Fruit fly (Drosophila melanogaster) whole organism, embryonic: ENCODE measurements around the gene fln.
A peak's percentile ranks its signal among the peaks of the same experiment; 100 is the strongest.

Source experiments
- Atf-2 ChIP-seq: fragments of 200-800 bp; sonication (Bioruptor generic); optimal IDR thresholded peaks from 2 replicates; lab custom pipeline; 2016; ENCODE audit warnings: missing biosample characterization, missing genetic modification characterization
- BtbVII ChIP-seq: fragments of 200-800 bp; sonication (Bioruptor generic); optimal IDR thresholded peaks from 3 replicates; lab custom pipeline; 2017; ENCODE audit warnings: missing biosample characterization, mild to moderate bottlenecking, missing genetic modification characterization
- CG10321 ChIP-seq: fragments of 200-800 bp; sonication (Bioruptor generic); IDR thresholded peaks from 2 replicates; pipeline ENCODE4 v1.3.6; 2022; ENCODE audit warnings: missing biosample characterization, missing genetic modification characterization
- CG10654 ChIP-seq: fragments of 200-800 bp; sonication (Bioruptor generic); optimal IDR thresholded peaks from 2 replicates; lab custom pipeline; 2016; ENCODE audit warnings: missing biosample characterization, missing genetic modification characterization
- CG11504 ChIP-seq: fragments of 200-800 bp; sonication (Bioruptor generic); optimal IDR thresholded peaks from 3 replicates; lab custom pipeline; 2019; ENCODE audit warnings: missing biosample characterization, mild to moderate bottlenecking, missing genetic modification characterization, moderate library complexity
- CG12391 ChIP-seq: fragments of 200-800 bp; sonication (Bioruptor generic); optimal IDR thresholded peaks from 3 replicates; lab custom pipeline; 2018; ENCODE audit warnings: missing biosample characterization, mild to moderate bottlenecking, missing genetic modification characterization, moderate library complexity
- CG13287 ChIP-seq: fragments of 200-800 bp; sonication (Bioruptor generic); IDR thresholded peaks from 2 replicates; pipeline ENCODE4 v1.3.6; 2022; ENCODE audit warnings: missing biosample characterization, missing genetic modification characterization; ENCODE audit not compliant: partially characterized antibody
- CG16779 ChIP-seq: fragments of 200-800 bp; sonication (Bioruptor generic); IDR thresholded peaks from 2 replicates; pipeline ENCODE4 v1.3.6; 2022; ENCODE audit warnings: missing biosample characterization, missing genetic modification characterization
- CG17912 ChIP-seq: fragments of 200-800 bp; sonication (Bioruptor generic); optimal IDR thresholded peaks from 2 replicates; lab custom pipeline; 2018; ENCODE audit warnings: missing biosample characterization, mild to moderate bottlenecking, missing genetic modification characterization
- CG18599 ChIP-seq: fragments of 200-800 bp; sonication (Bioruptor generic); optimal IDR thresholded peaks from 3 replicates; lab custom pipeline; 2017; ENCODE audit warnings: missing biosample characterization, missing genetic modification characterization, mild to moderate bottlenecking, moderate library complexity, missing genetic modification reagents
- CG18764 ChIP-seq: fragments of 200-800 bp; sonication (Bioruptor generic); optimal IDR thresholded peaks from 3 replicates; lab custom pipeline; 2016; ENCODE audit warnings: missing biosample characterization, missing genetic modification characterization
- CG2129 ChIP-seq: fragments of 200-800 bp; sonication (Bioruptor generic); IDR thresholded peaks from 2 replicates; pipeline ENCODE4 v1.3.6; 2022; ENCODE audit warnings: missing biosample characterization, missing genetic modification characterization; ENCODE audit not compliant: partially characterized antibody
- CG3726 ChIP-seq: fragments of 200-800 bp; sonication (Bioruptor generic); IDR thresholded peaks from 3 replicates; pipeline ENCODE4, ENCODE4 v1.3.6; 2022; ENCODE audit warnings: missing biosample characterization, missing genetic modification characterization
- CG6272 ChIP-seq: fragments of 200-800 bp; sonication (Bioruptor generic); IDR thresholded peaks from 2 replicates; pipeline ENCODE4 v1.3.6; 2022; ENCODE audit warnings: missing biosample characterization, missing genetic modification characterization
- CG6791 ChIP-seq: fragments of 200-800 bp; sonication (Bioruptor generic); IDR thresholded peaks from 3 replicates; pipeline ENCODE4 v1.3.6; 2022; ENCODE audit warnings: missing biosample characterization, missing genetic modification characterization; ENCODE audit not compliant: partially characterized antibody
- CG6813 ChIP-seq: fragments of 200-800 bp; sonication (Bioruptor generic); optimal IDR thresholded peaks from 2 replicates; lab custom pipeline; 2017; ENCODE audit warnings: missing biosample characterization, missing genetic modification characterization, mild to moderate bottlenecking, moderate library complexity, missing genetic modification reagents
- CG8089 ChIP-seq: fragments of 200-800 bp; sonication (Bioruptor generic); optimal IDR thresholded peaks from 3 replicates; lab custom pipeline; 2016; ENCODE audit warnings: missing biosample characterization, missing genetic modification characterization
- CG8924 ChIP-seq: fragments of 200-800 bp; optimal IDR thresholded peaks from 3 replicates; lab custom pipeline; 2019; ENCODE audit warnings: missing biosample characterization, mild to moderate bottlenecking, missing genetic modification characterization, moderate library complexity
- Deaf1 ChIP-seq: fragments of 200-800 bp; optimal IDR thresholded peaks from 3 replicates; lab custom pipeline; 2019; ENCODE audit warnings: missing biosample characterization, mild to moderate bottlenecking, missing genetic modification characterization, moderate library complexity
- E2f2 ChIP-seq: fragments of 200-800 bp; sonication (Bioruptor generic); IDR thresholded peaks from 2 replicates; pipeline ENCODE4 v1.3.6; 2022; ENCODE audit warnings: missing biosample characterization, missing genetic modification characterization
- Eip74EF ChIP-seq, 2 experiments: fragments of 200-800 bp in 1 of 2; fragments of >200 bp in 1 of 2; sonication (Bioruptor generic) in 1 of 2; optimal IDR thresholded peaks; 2 replicates each; lab custom pipeline; 2017 to 2019; ENCODE audit warnings: missing biosample characterization in 2 of 2, missing genetic modification characterization in 2 of 2, mild to moderate bottlenecking in 1 of 2, moderate library complexity in 1 of 2
- Hr39 ChIP-seq: fragments of >200 bp; optimal IDR thresholded peaks from 2 replicates; lab custom pipeline; 2017
- NC2β ChIP-seq: fragments of 200-800 bp; sonication (Bioruptor generic); optimal IDR thresholded peaks from 2 replicates; lab custom pipeline; 2016; ENCODE audit warnings: missing biosample characterization, missing genetic modification characterization
- NFAT ChIP-seq: fragments of 200-800 bp; sonication (Bioruptor generic); IDR thresholded peaks from 2 replicates; pipeline ENCODE4 v1.3.6; 2022; ENCODE audit warnings: missing biosample characterization, missing genetic modification characterization
- Rx ChIP-seq: fragments of 200-800 bp; sonication (Bioruptor generic); IDR thresholded peaks from 2 replicates; pipeline ENCODE4 v1.3.6; 2022; ENCODE audit warnings: missing biosample characterization, missing genetic modification characterization
- Xbp1 ChIP-seq: fragments of 200-800 bp; sonication (Bioruptor generic); optimal IDR thresholded peaks from 3 replicates; lab custom pipeline; 2016; ENCODE audit warnings: missing biosample characterization, mild to moderate bottlenecking, missing genetic modification characterization
- ash1 ChIP-seq: fragments of 200-800 bp; sonication (Bioruptor generic); optimal IDR thresholded peaks from 2 replicates; lab custom pipeline; 2018; ENCODE audit warnings: missing biosample characterization, mild to moderate bottlenecking, missing genetic modification characterization
- cad ChIP-seq: fragments of >200 bp; optimal IDR thresholded peaks from 2 replicates; lab custom pipeline; 2017; ENCODE audit warnings: missing biosample characterization, missing genetic modification characterization
- ci ChIP-seq: fragments of 200-800 bp; sonication (Bioruptor generic); IDR thresholded peaks from 3 replicates; pipeline ENCODE4 v1.3.6; 2022; ENCODE audit warnings: missing biosample characterization, missing genetic modification characterization
- crc ChIP-seq: fragments of 200-800 bp; sonication (Bioruptor generic); optimal IDR thresholded peaks from 2 replicates; lab custom pipeline; 2016; ENCODE audit warnings: missing biosample characterization, missing genetic modification characterization
- disco-r ChIP-seq: fragments of 200-800 bp; sonication (Bioruptor generic); optimal IDR thresholded peaks from 2 replicates; lab custom pipeline; 2016; ENCODE audit warnings: missing biosample characterization, missing genetic modification characterization
- dmrt99B ChIP-seq: fragments of 200-800 bp; sonication (Bioruptor generic); optimal IDR thresholded peaks from 2 replicates; lab custom pipeline; 2018; ENCODE audit warnings: missing biosample characterization, mild to moderate bottlenecking, missing genetic modification characterization, moderate library complexity
- exex ChIP-seq: fragments of 200-800 bp; sonication (Bioruptor generic); optimal IDR thresholded peaks from 4 replicates; lab custom pipeline; 2018; ENCODE audit warnings: missing biosample characterization, mild to moderate bottlenecking, missing genetic modification characterization, moderate library complexity
- gcm ChIP-seq: fragments of 200-800 bp; sonication (Bioruptor generic); optimal IDR thresholded peaks from 2 replicates; lab custom pipeline; 2019; ENCODE audit warnings: missing biosample characterization, mild to moderate bottlenecking, missing genetic modification characterization, moderate library complexity
- gem ChIP-seq: fragments of 200-800 bp; sonication (Bioruptor generic); optimal IDR thresholded peaks from 2 replicates; lab custom pipeline; 2019; ENCODE audit warnings: missing biosample characterization, mild to moderate bottlenecking, missing genetic modification characterization, moderate library complexity
- hb ChIP-seq: fragments of 200-800 bp; sonication (Bioruptor generic); IDR thresholded peaks from 3 replicates; pipeline ENCODE4 v1.3.6; 2022; ENCODE audit warnings: missing biosample characterization, missing genetic modification characterization; ENCODE audit not compliant: partially characterized antibody
- hkb ChIP-seq, 2 experiments: fragments of 200-800 bp in 1 of 2; fragments of >200 bp in 1 of 2; sonication (Bioruptor generic) in 1 of 2; IDR thresholded peaks in 1 of 2; optimal IDR thresholded peaks in 1 of 2; 2 replicates each; pipeline versions ENCODE4 v1.3.6 to Lab custom; 2017 to 2022; ENCODE audit warnings: missing biosample characterization in 1 of 2, missing genetic modification characterization in 1 of 2
- kni ChIP-seq: fragments of 200-800 bp; sonication (Bioruptor generic); optimal IDR thresholded peaks from 3 replicates; lab custom pipeline; 2017; ENCODE audit warnings: mild to moderate bottlenecking, missing biosample characterization, missing genetic modification reagents, missing genetic modification characterization
- oc ChIP-seq: fragments of 200-800 bp; sonication (Bioruptor generic); optimal IDR thresholded peaks from 2 replicates; lab custom pipeline; 2018; ENCODE audit warnings: missing biosample characterization, mild to moderate bottlenecking, missing genetic modification characterization, moderate library complexity
- ranshi ChIP-seq: fragments of 200-800 bp; sonication (Bioruptor generic); IDR thresholded peaks from 2 replicates; pipeline ENCODE4 v1.3.6; 2022; ENCODE audit warnings: missing biosample characterization, missing genetic modification characterization
- sna ChIP-seq: fragments of 200-800 bp; sonication (Bioruptor generic); IDR thresholded peaks from 2 replicates; pipeline ENCODE4 v1.3.6; 2022; ENCODE audit warnings: missing biosample characterization, missing genetic modification characterization; ENCODE audit not compliant: partially characterized antibody
- tap ChIP-seq: fragments of 200-800 bp; optimal IDR thresholded peaks from 3 replicates; lab custom pipeline; 2019; ENCODE audit warnings: missing biosample characterization, mild to moderate bottlenecking, missing genetic modification characterization, moderate library complexity
- wdn ChIP-seq: fragments of 200-800 bp; sonication (Bioruptor generic); IDR thresholded peaks from 2 replicates; pipeline ENCODE4 v1.3.6; 2022; ENCODE audit warnings: missing biosample characterization, missing genetic modification characterization
- yki ChIP-seq: fragments of >200 bp; optimal IDR thresholded peaks from 3 replicates; lab custom pipeline; 2018

The fln gene

DNA sequence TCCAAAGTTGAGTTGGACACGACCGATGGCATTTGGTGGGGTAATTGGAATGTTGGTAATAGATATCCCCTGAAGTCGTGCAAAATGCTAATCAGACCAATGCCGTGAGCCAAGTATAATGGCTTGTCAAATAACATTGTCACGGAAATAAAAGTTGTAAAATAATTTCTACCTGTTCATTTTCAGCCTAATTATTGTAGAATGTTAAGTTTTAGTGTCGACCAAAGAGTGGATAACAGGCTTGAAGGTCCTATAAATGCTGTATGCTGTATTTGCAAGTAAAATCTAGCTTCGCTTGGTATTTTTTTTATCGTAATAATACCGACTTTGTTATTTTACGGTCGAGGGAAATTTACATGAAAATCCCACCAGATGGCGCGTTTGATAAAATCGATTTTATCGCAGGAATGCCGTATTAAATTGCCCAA is 13.4 kb upstream of the fln start (continued):
- TF ChIP-seq CG17912 (peak; percentile 60), CG11504 (tag; lab: Kevin White, UChicago) (no peak), gem (tag; lab: Kevin White, UChicago) (peak; percentile 7), Xbp1 (GFP tag; lab: Kevin White, UChicago) (no peak), NFAT (GFP tag; lab: Robert Waterston, UW) (no peak), exex (tag; lab: Kevin White, UChicago) (no peak), ash1 (no peak), CG2129 (GFP tag; lab: Robert Waterston, UW) (no peak), Eip74EF (GFP tag; optimal IDR thresholded peaks at IDR 0.05; lab: Kevin White, UChicago) (peak in 1 of 2 experiments; percentile 4), ci (GFP tag; lab: Robert Waterston, UW) (peak; percentile 56; the same call in 2 of the 3 replicates), E2f2 (GFP tag; lab: Robert Waterston, UW) (peak; percentile 24; the same call in 1 of the 2 replicates), ranshi (no peak), CG16779 (GFP tag; lab: Robert Waterston, UW) (no peak), CG8089 (GFP tag; lab: Kevin White, UChicago) (no peak), CG18764 (GFP tag; lab: Kevin White, UChicago) (no peak), CG3726 (GFP tag; lab: Robert Waterston, UW) (no peak), BtbVII (GFP tag; lab: Kevin White, UChicago) (peak; percentile 2), CG10321 (no peak), CG18599 (no peak), crc (GFP tag; lab: Kevin White, UChicago) (no peak), dmrt99B (tag; lab: Kevin White, UChicago) (peak; percentile 15), CG6272 (GFP tag; lab: Robert Waterston, UW) (no peak), tap (peak; percentile 9), CG12391 (tag; lab: Kevin White, UChicago) (peak; percentile 31), CG6813 (no peak), CG10654 (GFP tag; lab: Kevin White, UChicago) (no peak), disco-r (GFP tag; lab: Kevin White, UChicago) (no peak), NC2β (GFP tag; lab: Kevin White, UChicago) (no peak), CG6791 (GFP tag; lab: Robert Waterston, UW) (no peak), wdn (GFP tag; lab: Robert Waterston, UW) (no peak), kni (GFP tag; lab: Kevin White, UChicago) (peak; percentile 55), hkb (optimal IDR thresholded peaks at IDR 0.05; lab: Kevin White, UChicago) (no peak), hkb (GFP tag; IDR thresholded peaks at IDR 0.05; lab: Robert Waterston, UW) (peak; percentile 13; the same call in 1 of the 2 replicates), hb (GFP tag; lab: Robert Waterston, UW) (no peak), Hr39 (lab: Kevin White, UChicago) (no peak), oc (no peak), cad (GFP tag; lab: Kevin White, UChicago) (no peak), yki (lab: Kevin White, UChicago) (no peak), sna (GFP tag; lab: Robert Waterston, UW) (no peak), gcm (GFP tag; lab: Kevin White, UChicago) (no peak), Atf-2 (GFP tag; lab: Kevin White, UChicago) (no peak), Rx (GFP tag; lab: Robert Waterston, UW) (no peak), CG8924 (tag; lab: Kevin White, UChicago) (no peak), CG13287 (GFP tag; lab: Robert Waterston, UW) (peak; percentile 22; the same call in 1 of the 2 replicates), Deaf1 (no peak)
